Fruit fly (Drosophila melanogaster): Measurements from ENCODE around the gene CG3987.

Gene CG3987

dm6 chr3R:15117765-15118164, 22.0 kb upstream of the CG3987 start (continued):
- TF ChIP-seq hbn (GFP tag; IDR thresholded peaks at IDR 0.05; ENCODE audit: partially characterized antibody), result no peak
- peak; percentile 95 for TF ChIP-seq CG2199 (GFP tag; IDR thresholded peaks at IDR 0.05)
- TF ChIP-seq CG12104 (GFP tag; optimal IDR thresholded peaks at IDR 0.05), result no peak
- no peak for TF ChIP-seq D (optimal IDR thresholded peaks at IDR 0.05)
- no peak for TF ChIP-seq D (GFP tag; optimal IDR thresholded peaks at IDR 0.05)
- TF ChIP-seq CG8478 (optimal IDR thresholded peaks at IDR 0.05), result no peak
- peak; percentile 9; the same call in 1 of the 2 replicates for TF ChIP-seq CG14014 (GFP tag; IDR thresholded peaks at IDR 0.05)
- peak; percentile 4 for TF ChIP-seq Xbp1 (GFP tag; optimal IDR thresholded peaks at IDR 0.05)
- no peak for TF ChIP-seq salm (tag; optimal IDR thresholded peaks at IDR 0.05)
- no peak for TF ChIP-seq sob (GFP tag; IDR thresholded peaks at IDR 0.05)
- no peak for TF ChIP-seq Bteb2 (GFP tag; optimal IDR thresholded peaks at IDR 0.05)
- no peak for TF ChIP-seq Abd-B (GFP tag; optimal IDR thresholded peaks at IDR 0.05)
- TF ChIP-seq sna (GFP tag; IDR thresholded peaks at IDR 0.05; ENCODE audit: partially characterized antibody), result no peak
- TF ChIP-seq toy (GFP tag; IDR thresholded peaks at IDR 0.05), result no peak
- TF ChIP-seq CG7556 (GFP tag; optimal IDR thresholded peaks at IDR 0.05), result peak; percentile 54
- no peak for TF ChIP-seq Usf (GFP tag; optimal IDR thresholded peaks at IDR 0.05)
- TF ChIP-seq dan (GFP tag; IDR thresholded peaks at IDR 0.05), result no peak
- TF ChIP-seq Gsc (GFP tag; IDR thresholded peaks at IDR 0.05), result no peak
- TF ChIP-seq CG11504 (tag; optimal IDR thresholded peaks at IDR 0.05), result peak; percentile 69
- TF ChIP-seq zfh1 (GFP tag; IDR thresholded peaks at IDR 0.05), result no peak
- no peak for TF ChIP-seq aop (GFP tag; IDR thresholded peaks at IDR 0.05)
- TF ChIP-seq CG18262 (tag; optimal IDR thresholded peaks at IDR 0.05), result peak; percentile 41
- no peak for TF ChIP-seq Dll (GFP tag; IDR thresholded peaks at IDR 0.05; ENCODE audit: partially characterized antibody)
- no peak for TF ChIP-seq CG9215 (GFP tag; IDR thresholded peaks at IDR 0.05)
- no peak for TF ChIP-seq slou (GFP tag; optimal IDR thresholded peaks at IDR 0.05)
- 0 out of 2 replicates have a peak, but pooled peaks have one; percentile 33 for TF ChIP-seq Rx (GFP tag; IDR thresholded peaks at IDR 0.05)
- TF ChIP-seq CG9727 (GFP tag; optimal IDR thresholded peaks at IDR 0.05), result no peak
- no peak for TF ChIP-seq dm (GFP tag; optimal IDR thresholded peaks at IDR 0.05)
- TF ChIP-seq Deaf1 (tag; optimal IDR thresholded peaks at IDR 0.05), result peak; percentile 30
- TF ChIP-seq CG2116 (GFP tag; optimal IDR thresholded peaks at IDR 0.05), result no peak
- no peak for TF ChIP-seq CG7372 (GFP tag; IDR thresholded peaks at IDR 0.05)
- no peak for TF ChIP-seq odd (GFP tag; optimal IDR thresholded peaks at IDR 0.05)
- TF ChIP-seq gem (tag; optimal IDR thresholded peaks at IDR 0.05), result peak; percentile 68
- TF ChIP-seq CG11398 (GFP tag; optimal IDR thresholded peaks at IDR 0.05), result no peak
- TF ChIP-seq unpg (GFP tag; optimal IDR thresholded peaks at IDR 0.05), result peak; percentile 58
- TF ChIP-seq Ets65A (GFP tag), result no peak
- TF ChIP-seq CG7928 (GFP tag; optimal IDR thresholded peaks at IDR 0.05), result no peak
- no peak for TF ChIP-seq CG12155 (GFP tag; optimal IDR thresholded peaks at IDR 0.05)
- TF ChIP-seq Gug (GFP tag; IDR thresholded peaks at IDR 0.05), result no peak
- no peak for TF ChIP-seq CG18619 (GFP tag; optimal IDR thresholded peaks at IDR 0.05)
- no peak for TF ChIP-seq Bgb (GFP tag; IDR thresholded peaks at IDR 0.05; ENCODE audit: partially characterized antibody)
- peak; percentile 60 for TF ChIP-seq Ptx1 (GFP tag; IDR thresholded peaks at IDR 0.05)
- TF ChIP-seq Chrac-16 (GFP tag; optimal IDR thresholded peaks at IDR 0.05), result no peak
- no peak for TF ChIP-seq jumu (GFP tag; optimal IDR thresholded peaks at IDR 0.05)
- peak; percentile 22 for TF ChIP-seq ind (GFP tag; optimal IDR thresholded peaks at IDR 0.05)
- no peak for TF ChIP-seq Kr (GFP tag; optimal IDR thresholded peaks at IDR 0.05)
- no peak for TF ChIP-seq Side (GFP tag; optimal IDR thresholded peaks at IDR 0.05)
- no peak for TF ChIP-seq MBD-R2 (GFP tag; IDR thresholded peaks at IDR 0.05)
- TF ChIP-seq Ets97D (GFP tag; optimal IDR thresholded peaks at IDR 0.05), result no peak
- no peak for TF ChIP-seq HLH4C (GFP tag; IDR thresholded peaks at IDR 0.05; ENCODE audit: partially characterized antibody)
- no peak for TF ChIP-seq yki (optimal IDR thresholded peaks at IDR 0.05)
- no peak for TF ChIP-seq Mes4 (GFP tag; optimal IDR thresholded peaks at IDR 0.05)
- TF ChIP-seq CG4707 (GFP tag; optimal IDR thresholded peaks at IDR 0.05), result no peak
- no peak for TF ChIP-seq cas (GFP tag; IDR thresholded peaks at IDR 0.05)

Measured in whole organism, embryonic.